Fruit fly (Drosophila melanogaster): Measurements from ENCODE around the gene knrl.
A peak's percentile ranks its signal among the peaks of the same experiment; 100 is the strongest.

knrl gene

dm6 chr3L:20634459-20634858 lies 14.0 kb upstream of the knrl start (continued):
- TF ChIP-seq CG15479 (GFP tag; optimal IDR thresholded peaks at IDR 0.05): no peak
- TF ChIP-seq peb (GFP tag; IDR thresholded peaks at IDR 0.05): no peak
- TF ChIP-seq CG32532 (GFP tag; IDR thresholded peaks at IDR 0.05): peak; percentile 19; the same call in 1 of the 2 replicates
- TF ChIP-seq fd96Cb (tag; optimal IDR thresholded peaks at IDR 0.05): peak; percentile 60
- no peak for TF ChIP-seq tna (GFP tag; IDR thresholded peaks at IDR 0.05; ENCODE audit: partially characterized antibody)
- no peak; the same call in 2 of the 3 replicates for TF ChIP-seq croc (GFP tag; conservative IDR thresholded peaks at IDR 0.05)
- TF ChIP-seq HLH4C (GFP tag; IDR thresholded peaks at IDR 0.05; ENCODE audit: partially characterized antibody): no peak
- TF ChIP-seq unpg (GFP tag; optimal IDR thresholded peaks at IDR 0.05): peak; percentile 65
- TF ChIP-seq gem (tag; optimal IDR thresholded peaks at IDR 0.05): peak; percentile 80
- no peak for TF ChIP-seq CG10431 (GFP tag; optimal IDR thresholded peaks at IDR 0.05)
- no peak for TF ChIP-seq Taf1 (GFP tag; IDR thresholded peaks at IDR 0.05)
- no peak for TF ChIP-seq crc (GFP tag; optimal IDR thresholded peaks at IDR 0.05)
- no peak for TF ChIP-seq CG9876 (GFP tag; optimal IDR thresholded peaks at IDR 0.05)
- peak; percentile 69 for TF ChIP-seq zen (tag; optimal IDR thresholded peaks at IDR 0.05)
- TF ChIP-seq aop (GFP tag; IDR thresholded peaks at IDR 0.05): no peak
- TF ChIP-seq ase (GFP tag; IDR thresholded peaks at IDR 0.05): no peak
- TF ChIP-seq eve (GFP tag; optimal IDR thresholded peaks at IDR 0.05): peak in 1 of 2 experiments; percentile 62
- no peak for TF ChIP-seq ttk (GFP tag; IDR thresholded peaks at IDR 0.05)
- no peak for TF ChIP-seq B-H2 (GFP tag; optimal IDR thresholded peaks at IDR 0.05)
- TF ChIP-seq CG14860 (GFP tag; IDR thresholded peaks at IDR 0.05; ENCODE audit: partially characterized antibody): no peak
- no peak for TF ChIP-seq CG3847 (GFP tag; IDR thresholded peaks at IDR 0.05)
- no peak for TF ChIP-seq sens-2 (GFP tag; IDR thresholded peaks at IDR 0.05)
- peak; percentile 33 for TF ChIP-seq CG5180 (GFP tag; optimal IDR thresholded peaks at IDR 0.05)
- TF ChIP-seq CG12236 (GFP tag; optimal IDR thresholded peaks at IDR 0.05): no peak
- no peak for TF ChIP-seq ap (GFP tag; IDR thresholded peaks at IDR 0.05)
- peak; percentile 73 for TF ChIP-seq dmrt99B (tag; optimal IDR thresholded peaks at IDR 0.05)
- TF ChIP-seq HmgD (GFP tag; optimal IDR thresholded peaks at IDR 0.05): no peak
- peak; percentile 46 for TF ChIP-seq CG12744 (GFP tag; optimal IDR thresholded peaks at IDR 0.05)
- peak; percentile 57 for TF ChIP-seq Meics (GFP tag; optimal IDR thresholded peaks at IDR 0.05)
- TF ChIP-seq seq (GFP tag; IDR thresholded peaks at IDR 0.05): no peak; the same call in 1 of the 2 replicates
- TF ChIP-seq CG16779 (GFP tag; IDR thresholded peaks at IDR 0.05): no peak
- no peak for TF ChIP-seq dati (GFP tag; IDR thresholded peaks at IDR 0.05)
- peak; percentile 6 for TF ChIP-seq CG5245 (GFP tag; optimal IDR thresholded peaks at IDR 0.05)
- TF ChIP-seq CG13287 (GFP tag; IDR thresholded peaks at IDR 0.05; ENCODE audit: partially characterized antibody): no peak
- peak in 1 of 2 experiments; percentile 55 for TF ChIP-seq Pdp1 (GFP tag; optimal IDR thresholded peaks at IDR 0.05)
- TF ChIP-seq ATbp (GFP tag; optimal IDR thresholded peaks at IDR 0.05): peak; percentile 28
- no peak for TF ChIP-seq corto (GFP tag; optimal IDR thresholded peaks at IDR 0.05)
- peak; percentile 84 for TF ChIP-seq dmrt11E (tag; optimal IDR thresholded peaks at IDR 0.05)
- TF ChIP-seq CHES-1-like (GFP tag; optimal IDR thresholded peaks at IDR 0.05): no peak
- no peak for TF ChIP-seq p53 (GFP tag; optimal IDR thresholded peaks at IDR 0.05)
- peak; percentile 18 for TF ChIP-seq CG13624 (GFP tag; optimal IDR thresholded peaks at IDR 0.05)
- TF ChIP-seq CG6854 (GFP tag; optimal IDR thresholded peaks at IDR 0.05): no peak
- TF ChIP-seq Mes4 (GFP tag; optimal IDR thresholded peaks at IDR 0.05): peak; percentile 17
- TF ChIP-seq vfl (GFP tag; optimal IDR thresholded peaks at IDR 0.05): no peak
- TF ChIP-seq CG2712 (tag; optimal IDR thresholded peaks at IDR 0.05): peak; percentile 82
- TF ChIP-seq fru (optimal IDR thresholded peaks at IDR 0.05): no peak
- TF ChIP-seq Hmr (GFP tag; optimal IDR thresholded peaks at IDR 0.05): peak; percentile 46
- no peak for TF ChIP-seq jigr1 (GFP tag; IDR thresholded peaks at IDR 0.05)
- TF ChIP-seq Ets65A (GFP tag): peak; percentile 14
- TF ChIP-seq pb (GFP tag; optimal IDR thresholded peaks at IDR 0.05): no peak
- no peak for TF ChIP-seq CG12299 (tag; optimal IDR thresholded peaks at IDR 0.05)
- 0 out of 2 replicates have a peak, but pooled peaks have one; percentile 14 for TF ChIP-seq onecut (GFP tag; IDR thresholded peaks at IDR 0.05)

Data from whole organism, embryonic.